Fruit fly (Drosophila melanogaster): ENCODE measurements around the gene knk.

DNA sequence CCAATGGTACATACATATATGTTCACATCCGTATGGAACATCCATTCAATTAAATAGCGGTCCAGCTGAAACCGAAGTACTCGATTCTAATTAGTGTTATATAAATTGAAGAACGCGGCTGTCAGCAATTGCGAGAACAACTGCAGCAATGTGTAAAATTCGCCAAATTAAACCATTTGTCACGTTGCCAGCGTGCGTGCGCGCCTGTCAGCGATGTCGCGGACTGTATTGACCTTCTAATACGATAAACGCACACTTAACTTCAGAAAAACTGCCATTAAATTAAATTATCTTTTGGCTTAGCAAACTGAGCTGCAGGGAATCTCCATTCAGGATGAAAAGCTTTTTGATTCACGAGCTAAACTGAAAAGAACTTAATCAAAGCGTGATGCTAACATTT, 21.7 kb upstream of the knk start:
- TF ChIP-seq Myc (optimal IDR thresholded peaks at IDR 0.05) (no peak), psq (optimal IDR thresholded peaks at IDR 0.05) (no peak)
